Worm (Caenorhabditis elegans) whole organism, midembryonic: ENCODE data around the gene bath-42.

Experiments
- T22C8.4 ChIP-seq: fragments of 200-800 bp; sonication (Bioruptor generic); IDR thresholded peaks from 2 replicates; pipeline ENCODE4 v1.3.6; 2022; ENCODE audit warnings: missing genetic modification characterization, missing compliant biosample characterization
- cog-1 ChIP-seq: sonication (generic microtip); optimal IDR thresholded peaks from 2 replicates; lab custom pipeline; 2016; ENCODE audit warnings: missing genetic modification characterization, missing compliant biosample characterization
- flt-1 ChIP-seq: fragments of 200-800 bp; sonication (Bioruptor generic); IDR thresholded peaks from 2 replicates; pipeline ENCODE4 v1.3.6; 2022; ENCODE audit warnings: missing genetic modification characterization, missing compliant biosample characterization
- klf-2 ChIP-seq: fragments of 200-800 bp; sonication (Bioruptor generic); conservative IDR thresholded peaks from 2 replicates; pipeline ENCODE4 v1.3.6; 2022; ENCODE audit warnings: missing genetic modification reagents, missing genetic modification characterization, missing compliant biosample characterization
- med-1 ChIP-seq: sonication (generic microtip); optimal IDR thresholded peaks from 2 replicates; lab custom pipeline; 2017; ENCODE audit warnings: missing genetic modification characterization, mild to moderate bottlenecking, missing compliant biosample characterization, antibody characterized with exemption, missing genetic modification reagents; ENCODE audit not compliant: insufficient read depth
- ref-1 ChIP-seq: fragments of 200-800 bp; sonication (Bioruptor generic); conservative IDR thresholded peaks from 2 replicates; pipeline ENCODE4 v1.3.6; 2022; ENCODE audit warnings: missing genetic modification reagents, missing genetic modification characterization, missing compliant biosample characterization
- tab-1 ChIP-seq: fragments of 200-800 bp; sonication (Bioruptor generic); IDR thresholded peaks from 2 replicates; pipeline ENCODE4 v1.3.6; 2022; ENCODE audit warnings: missing genetic modification characterization, missing compliant biosample characterization
- ztf-23 ChIP-seq: fragments of 200-800 bp; sonication (Bioruptor generic); IDR thresholded peaks from 2 replicates; pipeline ENCODE4 v1.3.6; 2022; ENCODE audit warnings: missing genetic modification reagents, missing genetic modification characterization, missing compliant biosample characterization
- ztf-29 ChIP-seq: fragments of 200-800 bp; sonication (Bioruptor generic); IDR thresholded peaks from 2 replicates; pipeline ENCODE4 v1.3.6; 2022; ENCODE audit warnings: missing genetic modification reagents, missing genetic modification characterization, missing compliant biosample characterization

The bath-42 gene

DNA sequence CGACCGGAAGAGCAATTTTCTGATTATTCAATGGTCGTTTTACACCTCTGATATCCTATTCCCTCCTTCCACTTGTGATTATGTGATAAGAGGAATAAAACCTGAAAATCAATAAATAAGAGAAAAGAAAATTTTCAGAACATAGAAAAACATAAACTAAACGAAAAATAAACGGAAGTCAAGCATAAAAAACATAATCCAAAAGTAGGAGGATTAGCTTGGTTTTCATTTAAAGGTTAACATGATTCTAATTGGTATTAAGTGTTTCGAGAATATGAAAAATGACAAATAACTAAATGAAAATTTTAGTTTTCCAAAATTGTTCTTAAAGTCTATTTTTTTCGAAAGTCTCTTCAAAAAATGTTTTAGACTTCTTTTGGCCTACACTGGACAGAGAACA lies 42.1 kb downstream of the bath-42 start, which contains the start of gene gei-8:
gei-8 (minus strand) TSS at position 101 of the 400 bp plus-strand sequence.
- TF ChIP-seq ref-1 (GFP tag; lab: Robert Waterston, UW) = no peak
- no peak for TF ChIP-seq tab-1 (GFP tag; lab: Robert Waterston, UW)
- TF ChIP-seq cog-1 = no peak
- no peak for TF ChIP-seq T22C8.4
- no peak for TF ChIP-seq ztf-23
- no peak for TF ChIP-seq flt-1
- no peak for TF ChIP-seq med-1 (GFP tag; lab: Kevin White, UChicago)

ce11 chrIII:8117155-8117554 lies 46.0 kb downstream of the bath-42 start:
- no peak for TF ChIP-seq cog-1
- TF ChIP-seq ztf-23 = no peak
- TF ChIP-seq ztf-29 = no peak
- TF ChIP-seq tab-1 (GFP tag; lab: Robert Waterston, UW) = no peak
- TF ChIP-seq T22C8.4 = no peak
- TF ChIP-seq med-1 (GFP tag; lab: Kevin White, UChicago) = no peak
- TF ChIP-seq flt-1 = no peak
- TF ChIP-seq klf-2 (GFP tag; lab: Robert Waterston, UW) = no peak
- TF ChIP-seq ref-1 (GFP tag; lab: Robert Waterston, UW) = no peak

- TF ChIP-seq klf-2 (GFP tag; lab: Robert Waterston, UW) (no peak), ref-1 (GFP tag; lab: Robert Waterston, UW) (no peak), ztf-29 (no peak), ztf-23 (no peak), T22C8.4 (no peak), flt-1 (no peak), med-1 (GFP tag; lab: Kevin White, UChicago) (no peak)
Measured at ce11 chrIII:8115877-8116276, 47.3 kb downstream of the bath-42 start.
